Worm (Caenorhabditis elegans): ENCODE measurements around the gene gly-8.

gly-8 gene

ce11 chrIII:11590255-11590654 is 34.8 kb upstream of the gly-8 start:
- TF ChIP-seq egl-27 (tag; optimal IDR thresholded peaks at IDR 0.05) (no peak), lin-38 (GFP tag; IDR thresholded peaks at IDR 0.05) (peak; percentile 80), tag-97 (GFP tag; IDR thresholded peaks at IDR 0.05) (no peak)

- TF ChIP-seq dmd-6 (GFP tag; IDR thresholded peaks at IDR 0.05) (no peak), ceh-28 (tag; optimal IDR thresholded peaks at IDR 0.05) (peak; percentile 84), rbr-2 (tag; optimal IDR thresholded peaks at IDR 0.05) (no peak), unc-62 (GFP tag; optimal IDR thresholded peaks at IDR 0.05 in 1 of 2) (no peak), unc-62 (tag; optimal IDR thresholded peaks at IDR 0.05) (no peak)
Observed at ce11 chrIII:11592096-11592495, 32.9 kb upstream of the gly-8 start.

- no peak for TF ChIP-seq dmd-8 (GFP tag; IDR thresholded peaks at IDR 0.05)
- no peak for TF ChIP-seq fkh-10 (GFP tag; optimal IDR thresholded peaks at IDR 0.05)
- TF ChIP-seq nhr-111 (GFP tag; optimal IDR thresholded peaks at IDR 0.05) = no peak
- TF ChIP-seq snpc-1.2 (GFP tag; IDR thresholded peaks at IDR 0.05) = no peak
- no peak for TF ChIP-seq ceh-82 (tag; optimal IDR thresholded peaks at IDR 0.05)
- no peak for TF ChIP-seq zip-11 (GFP tag; IDR thresholded peaks at IDR 0.05)
- no peak for TF ChIP-seq nhr-237 (tag; optimal IDR thresholded peaks at IDR 0.05)
- no peak for TF ChIP-seq pqm-1 (tag; optimal IDR thresholded peaks at IDR 0.05)
- no peak for TF ChIP-seq mdt-29 (GFP tag; IDR thresholded peaks at IDR 0.05)
- no peak for TF ChIP-seq rbr-2 (tag; optimal IDR thresholded peaks at IDR 0.05)
- TF ChIP-seq set-16 (GFP tag; IDR thresholded peaks at IDR 0.05) = no peak
- no peak for TF ChIP-seq ztf-7 (tag; optimal IDR thresholded peaks at IDR 0.05)
- no peak for TF ChIP-seq F26F4.8 (GFP tag; conservative IDR thresholded peaks at IDR 0.05)
- no peak for TF ChIP-seq nhr-76 (tag; optimal IDR thresholded peaks at IDR 0.05)
- no peak for TF ChIP-seq lim-7 (GFP tag; IDR thresholded peaks at IDR 0.05)
Observed at ce11 chrIII:11607870-11608269, 17.2 kb upstream of the gly-8 start, which contains the start of gene Y66D12A.1. Gene Y66D12A.1, plus strand, starts transcription at chrIII:11608170.

- TF ChIP-seq lin-38 (GFP tag; IDR thresholded peaks at IDR 0.05) (peak; percentile 62), egl-43 (GFP tag; IDR thresholded peaks at IDR 0.05) (peak; percentile 56; the same call in 1 of the 2 replicates), lim-7 (GFP tag; IDR thresholded peaks at IDR 0.05) (0 out of 2 replicates have a peak, but pooled peaks have one; percentile 45), tra-1 (GFP tag; IDR thresholded peaks at IDR 0.05) (0 out of 2 replicates have a peak, but pooled peaks have one; percentile 9), ctbp-1 (GFP tag; IDR thresholded peaks at IDR 0.05) (0 out of 2 replicates have a peak, but pooled peaks have one; percentile 32), dmd-8 (GFP tag; IDR thresholded peaks at IDR 0.05) (0 out of 2 replicates have a peak, but pooled peaks have one; percentile 53), snpc-1.2 (GFP tag; IDR thresholded peaks at IDR 0.05) (0 out of 2 replicates have a peak, but pooled peaks have one; percentile 24)
Observed at ce11 chrIII:11608970-11609369, 16.1 kb upstream of the gly-8 start.

ce11 chrIII:11609568-11609967 is 15.5 kb upstream of the gly-8 start, which contains the start of gene Y66D12A.30:
Gene Y66D12A.30, plus strand, starts transcription at chrIII:11609868.
- no peak for TF ChIP-seq vab-7 (GFP tag; IDR thresholded peaks at IDR 0.05)

DNA sequence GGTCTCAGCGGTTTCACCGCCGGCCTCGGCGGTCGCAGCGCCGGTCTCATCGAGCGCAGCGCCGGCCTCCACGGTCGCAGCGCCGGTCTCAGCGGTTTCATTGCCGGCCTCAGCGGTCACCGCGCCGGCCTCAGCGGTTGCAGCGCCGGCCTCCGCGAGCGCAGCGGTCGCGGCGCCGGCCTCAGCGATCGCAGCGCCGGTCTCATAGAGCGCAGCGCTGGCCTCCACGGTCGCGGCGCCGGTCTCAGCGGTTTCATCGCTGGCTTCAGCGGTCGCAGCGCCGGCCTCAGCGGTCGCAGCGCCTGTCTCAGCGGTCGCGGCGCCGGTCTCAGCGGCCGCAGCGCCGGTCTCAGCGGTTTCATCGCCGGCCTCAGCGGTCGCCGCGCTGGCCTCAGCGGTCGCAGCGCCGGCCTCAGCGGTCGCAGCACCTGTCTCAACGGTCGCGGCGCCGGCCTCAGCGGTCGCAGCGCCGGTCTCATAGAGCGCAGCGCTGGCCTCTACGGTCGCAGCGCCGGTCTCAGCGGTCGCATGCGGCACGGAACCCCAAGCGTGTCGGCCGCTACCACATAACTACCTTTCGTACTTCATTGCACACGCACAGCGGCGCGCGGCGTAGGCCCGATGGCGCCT is 13.3 kb upstream of the gly-8 start:
- TF ChIP-seq mxl-3 (GFP tag; optimal IDR thresholded peaks at IDR 0.05) (no peak), zfp-3 (GFP tag; conservative IDR thresholded peaks at IDR 0.05) (no peak), T26A8.4 (GFP tag; IDR thresholded peaks at IDR 0.05) (no peak), D1046.2 (GFP tag; IDR thresholded peaks at IDR 0.05) (no peak), F26F4.8 (GFP tag; conservative IDR thresholded peaks at IDR 0.05) (no peak), nhr-111 (GFP tag; optimal IDR thresholded peaks at IDR 0.05) (no peak), attf-4 (tag; optimal IDR thresholded peaks at IDR 0.05) (no peak), mep-1 (tag; optimal IDR thresholded peaks at IDR 0.05) (no peak), dmd-6 (GFP tag; IDR thresholded peaks at IDR 0.05) (no peak), pha-4 (GFP tag; IDR thresholded peaks at IDR 0.05) (peak; percentile 98; the same call in 1 of the 2 replicates), pha-4 (tag; optimal IDR thresholded peaks at IDR 0.05) (no peak), hmg-1.1 (GFP tag; IDR thresholded peaks at IDR 0.05) (no peak), lim-7 (GFP tag; IDR thresholded peaks at IDR 0.05) (0 out of 2 replicates have a peak, but pooled peaks have one; percentile 3), lin-13 (GFP tag; optimal IDR thresholded peaks at IDR 0.05) (no peak), ceh-82 (tag; optimal IDR thresholded peaks at IDR 0.05) (no peak), duxl-1 (tag; optimal IDR thresholded peaks at IDR 0.05; ENCODE audit: poor library complexity) (no peak), ceh-44 (GFP tag; IDR thresholded peaks at IDR 0.05) (no peak), saeg-2 (GFP tag; IDR thresholded peaks at IDR 0.05) (no peak), php-3 (GFP tag; IDR thresholded peaks at IDR 0.05) (0 out of 2 replicates have a peak, but pooled peaks have one; percentile 23), nhr-10 (tag; optimal IDR thresholded peaks at IDR 0.05) (no peak), zfp-2 (tag; optimal IDR thresholded peaks at IDR 0.05) (no peak)

Measured in whole organism, L4 larva.